Worm (Caenorhabditis elegans): ENCODE data around the gene F20B6.10.

DNA sequence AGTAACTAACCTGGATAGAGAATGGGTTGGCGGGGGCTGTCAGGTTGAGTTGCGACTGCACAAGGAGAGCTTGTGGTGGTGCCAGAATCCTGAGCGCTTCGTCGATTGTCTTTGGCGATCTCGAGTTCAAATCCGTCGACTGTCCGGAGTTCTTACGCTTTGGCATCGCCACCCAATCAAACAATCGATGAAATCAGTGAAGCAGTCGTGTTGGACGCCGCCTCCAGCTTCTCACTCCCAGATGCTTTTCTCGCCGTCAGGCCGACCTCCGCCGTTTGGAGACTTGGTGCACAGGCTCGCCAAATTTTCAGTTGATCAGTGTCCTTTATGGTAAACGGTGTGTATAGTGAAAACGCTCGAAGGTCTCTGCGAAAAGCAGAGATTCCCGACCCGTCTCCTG lies at the start of gene F20B6.10, which contains the start of gene hpk-1:
- TF ChIP-seq unc-55 (GFP tag; optimal IDR thresholded peaks at IDR 0.05) (no peak), fos-1 (tag; optimal IDR thresholded peaks at IDR 0.05) (no peak), egl-27 (tag; optimal IDR thresholded peaks at IDR 0.05) (no peak), lin-13 (GFP tag; optimal IDR thresholded peaks at IDR 0.05) (no peak), lin-39 (tag; optimal IDR thresholded peaks at IDR 0.05) (no peak)
